Fruit fly (Drosophila melanogaster): ENCODE results near the gene ssp6.

dm6 chr3L:6054343-6054742 is 22.2 kb upstream of the ssp6 start, which contains the start of gene Jon65Ai:
- TF ChIP-seq Ets98B (GFP tag; IDR thresholded peaks at IDR 0.05) (no peak), CG14655 (GFP tag; optimal IDR thresholded peaks at IDR 0.05) (no peak), fd96Ca (GFP tag; IDR thresholded peaks at IDR 0.05) (no peak), CG17806 (tag; optimal IDR thresholded peaks at IDR 0.05) (no peak), CG32121 (GFP tag; IDR thresholded peaks at IDR 0.05) (no peak), Snoo (tag; optimal IDR thresholded peaks at IDR 0.05) (no peak)
